Fruit fly (Drosophila melanogaster): ENCODE results near the gene Ccdc56.

The Ccdc56 gene

dm6 chr3L:11680298-11680697, 28.5 kb upstream of the Ccdc56 start, which contains the start of gene CG32085 (continued):
- TF ChIP-seq CG4404 (GFP tag; IDR thresholded peaks at IDR 0.05) (peak; percentile 42; the same call in 1 of the 2 replicates), Med (GFP tag) (peak; percentile 95), Myb (GFP tag; optimal IDR thresholded peaks at IDR 0.05) (peak; percentile 53), CG7357 (GFP tag; IDR thresholded peaks at IDR 0.05) (0 out of 3 replicates have a peak, but pooled peaks have one; percentile 43), tup (GFP tag; optimal IDR thresholded peaks at IDR 0.05) (peak; percentile 27), CG11723 (GFP tag; optimal IDR thresholded peaks at IDR 0.05) (peak; percentile 30), gt (GFP tag; IDR thresholded peaks at IDR 0.05) (no peak), GATAe (GFP tag; conservative IDR thresholded peaks at IDR 0.05) (no peak), HLH3B (GFP tag; IDR thresholded peaks at IDR 0.05) (peak; percentile 68), CG12744 (GFP tag; optimal IDR thresholded peaks at IDR 0.05) (no peak), CG12299 (tag; optimal IDR thresholded peaks at IDR 0.05) (no peak), oc (tag; optimal IDR thresholded peaks at IDR 0.05) (no peak), CG8944 (GFP tag; optimal IDR thresholded peaks at IDR 0.05) (peak; percentile 61), HHEX (GFP tag; optimal IDR thresholded peaks at IDR 0.05) (peak; percentile 53), pros (GFP tag; optimal IDR thresholded peaks at IDR 0.05) (no peak), tio (GFP tag; optimal IDR thresholded peaks at IDR 0.05) (no peak), CG12769 (tag; optimal IDR thresholded peaks at IDR 0.05) (peak; percentile 83), Dp (GFP tag; optimal IDR thresholded peaks at IDR 0.05) (peak; percentile 12), twi (tag; optimal IDR thresholded peaks at IDR 0.05) (no peak), tll (GFP tag; optimal IDR thresholded peaks at IDR 0.05) (no peak), CG8765 (GFP tag; IDR thresholded peaks at IDR 0.05) (no peak), al (GFP tag; IDR thresholded peaks at IDR 0.05) (peak; percentile 64), Hmr (GFP tag; optimal IDR thresholded peaks at IDR 0.05) (peak; percentile 80), CG2875 (GFP tag; optimal IDR thresholded peaks at IDR 0.05) (no peak), stwl (tag; optimal IDR thresholded peaks at IDR 0.05) (no peak), Dip2 (GFP tag; IDR thresholded peaks at IDR 0.05) (no peak), peb (GFP tag; IDR thresholded peaks at IDR 0.05) (no peak), Sry-δ (GFP tag; optimal IDR thresholded peaks at IDR 0.05) (peak; percentile 6), zfh2 (GFP tag; optimal IDR thresholded peaks at IDR 0.05) (peak; percentile 71), CG2199 (GFP tag; IDR thresholded peaks at IDR 0.05) (0 out of 3 replicates have a peak, but pooled peaks have one; percentile 39), grn (GFP tag; optimal IDR thresholded peaks at IDR 0.05) (no peak), amos (GFP tag; IDR thresholded peaks at IDR 0.05; ENCODE audit: partially characterized antibody) (no peak), Rx (GFP tag; IDR thresholded peaks at IDR 0.05) (peak; percentile 53), CG15011 (GFP tag; optimal IDR thresholded peaks at IDR 0.05) (no peak), Vsx1 (GFP tag; optimal IDR thresholded peaks at IDR 0.05) (no peak), CG6254 (GFP tag; optimal IDR thresholded peaks at IDR 0.05) (no peak), exex (tag; optimal IDR thresholded peaks at IDR 0.05) (peak; percentile 6), emc (GFP tag; optimal IDR thresholded peaks at IDR 0.05) (no peak), chif (GFP tag; optimal IDR thresholded peaks at IDR 0.05) (peak in 1 of 2 experiments; percentile 17), dan (GFP tag; IDR thresholded peaks at IDR 0.05) (no peak; the same call in 1 of the 2 replicates), CG3838 (GFP tag; optimal IDR thresholded peaks at IDR 0.05) (no peak), CG6765 (GFP tag; optimal IDR thresholded peaks at IDR 0.05) (peak; percentile 50)

- no peak for TF ChIP-seq Dfd (GFP tag; optimal IDR thresholded peaks at IDR 0.05)
- TF ChIP-seq wek (GFP tag; optimal IDR thresholded peaks at IDR 0.05) = no peak
- peak; percentile 34; the same call in 1 of the 3 replicates for TF ChIP-seq knrl (GFP tag; IDR thresholded peaks at IDR 0.05; ENCODE audit: partially characterized antibody)
- peak; percentile 91 for TF ChIP-seq CG4617 (GFP tag; optimal IDR thresholded peaks at IDR 0.05; ENCODE audit: borderline replicate concordance)
- peak in 1 of 2 experiments; percentile 55 for TF ChIP-seq crp (GFP tag; optimal IDR thresholded peaks at IDR 0.05)
- TF ChIP-seq Bgb (GFP tag; IDR thresholded peaks at IDR 0.05; ENCODE audit: partially characterized antibody) = peak; percentile 54; the same call in 1 of the 2 replicates
- no peak for TF ChIP-seq CG4707 (GFP tag; optimal IDR thresholded peaks at IDR 0.05)
- TF ChIP-seq CG14710 (tag; optimal IDR thresholded peaks at IDR 0.05) = peak; percentile 38
- peak; percentile 90 for TF ChIP-seq E2f2 (GFP tag; IDR thresholded peaks at IDR 0.05)
- TF ChIP-seq MBD-R2 (GFP tag; IDR thresholded peaks at IDR 0.05) = peak; percentile 89
- TF ChIP-seq chif (GFP tag; optimal IDR thresholded peaks at IDR 0.05) = no peak
Measured at dm6 chr3L:11681794-11682193, 27.0 kb upstream of the Ccdc56 start, which contains the start of gene TfIIEalpha. TfIIEalpha (plus strand) TSS chr3L:11682038.

Measured in whole organism, embryonic.